Worm (Caenorhabditis elegans) whole organism, L4 larva: Measurements from ENCODE around the gene nono-1.

ENCODE experiments used
- T20F7.1 ChIP-seq: fragments of 200-800 bp; sonication (Bioruptor generic); optimal IDR thresholded peaks from 2 replicates; lab custom pipeline; 2018; ENCODE audit warnings: mild to moderate bottlenecking, missing genetic modification characterization, missing compliant biosample characterization
- hif-1 ChIP-seq, 2 experiments: sonication (generic microtip); optimal IDR thresholded peaks; 2 replicates each; lab custom pipeline; 2016 to 2017; ENCODE audit warnings: missing compliant biosample characterization in 2 of 2, missing genetic modification characterization in 2 of 2, missing genetic modification reagents in 2 of 2, missing genotype in 2 of 2, mild to moderate bottlenecking in 1 of 2
- lin-39 ChIP-seq: fragments of 150-350 bp; optimal IDR thresholded peaks from 2 replicates; lab custom pipeline; 2014; ENCODE audit warnings: missing biosample characterization, missing genetic modification reagents, missing genetic modification characterization
- nhr-76 ChIP-seq: fragments of 150-350 bp; optimal IDR thresholded peaks from 2 replicates; lab custom pipeline; 2014; ENCODE audit warnings: missing biosample characterization, missing genetic modification characterization
- skn-1 ChIP-seq: fragments of 150-350 bp; optimal IDR thresholded peaks from 2 replicates; lab custom pipeline; 2014; ENCODE audit warnings: missing biosample characterization, missing genetic modification characterization
- unc-39 ChIP-seq: sonication (generic microtip); optimal IDR thresholded peaks from 2 replicates; lab custom pipeline; 2017; ENCODE audit warnings: missing biosample characterization, missing genetic modification characterization

DNA sequence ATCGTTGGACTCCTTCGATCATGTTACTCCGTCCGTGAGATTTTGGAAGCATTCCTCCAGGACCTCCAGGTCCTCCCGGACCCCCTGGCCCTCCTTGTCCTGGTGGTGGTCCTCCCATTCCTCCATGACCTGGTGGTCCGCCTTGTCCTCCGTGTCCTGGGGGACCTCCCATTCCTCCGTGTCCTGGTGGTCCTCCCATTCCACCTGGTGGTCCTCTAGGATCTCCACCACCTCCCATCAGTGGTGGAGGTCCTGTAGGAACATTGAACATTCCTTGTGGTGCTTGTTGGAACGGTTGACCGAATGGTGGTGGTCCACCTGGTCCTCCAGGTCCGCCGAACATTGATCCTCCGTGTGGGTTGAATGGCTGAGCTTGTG lies 4.1 kb downstream of the nono-1 start:
- no peak for TF ChIP-seq nhr-76 (tag; lab: Kevin White, UChicago)
- TF ChIP-seq lin-39 (tag; lab: Kevin White, UChicago) = no peak
- TF ChIP-seq T20F7.1 (GFP tag; lab: Kevin White, UChicago) = no peak
- TF ChIP-seq hif-1 (tag; optimal IDR thresholded peaks at IDR 0.05; lab: Kevin White, UChicago) = no peak
- TF ChIP-seq unc-39 (tag; lab: Kevin White, UChicago) = no peak
- no peak for TF ChIP-seq skn-1 (tag; lab: Kevin White, UChicago)
